Worm (Caenorhabditis elegans) whole organism, late embryonic: ENCODE measurements around the gene flp-19.

Source experiments
- ama-1 ChIP-seq: fragments of 150-350 bp; optimal IDR thresholded peaks from 2 replicates; lab custom pipeline; 2014
- ceh-14 ChIP-seq: sonication (generic microtip); optimal IDR thresholded peaks from 2 replicates; lab custom pipeline; 2016; ENCODE audit warnings: missing genotype, missing genetic modification characterization, missing compliant biosample characterization
- ceh-19 ChIP-seq: fragments of 200-800 bp; sonication (Bioruptor generic); optimal IDR thresholded peaks from 2 replicates; lab custom pipeline; 2018; ENCODE audit warnings: mild to moderate bottlenecking, missing genetic modification characterization, missing compliant biosample characterization
- ceh-30 ChIP-seq: fragments of 150-350 bp; optimal IDR thresholded peaks from 2 replicates; lab custom pipeline; 2014; ENCODE audit warnings: missing biosample characterization, missing genetic modification characterization
- fkh-10 ChIP-seq: fragments of 150-350 bp; optimal IDR thresholded peaks from 2 replicates; lab custom pipeline; 2014; ENCODE audit warnings: missing biosample characterization, missing genetic modification reagents, missing genetic modification characterization
- nfya-1 ChIP-seq: sonication (generic microtip); optimal IDR thresholded peaks from 2 replicates; lab custom pipeline; 2017; ENCODE audit warnings: missing genetic modification characterization, mild to moderate bottlenecking, missing compliant biosample characterization, antibody characterized with exemption, moderate library complexity
- npax-4 ChIP-seq: sonication (generic microtip); optimal IDR thresholded peaks from 2 replicates; lab custom pipeline; 2016; ENCODE audit warnings: missing genetic modification characterization, missing compliant biosample characterization
- pqm-1 ChIP-seq: sonication (generic microtip); optimal IDR thresholded peaks from 2 replicates; lab custom pipeline; 2016; ENCODE audit warnings: missing genetic modification characterization, missing compliant biosample characterization
- ttx-3 ChIP-seq: sonication (generic microtip); optimal IDR thresholded peaks from 2 replicates; lab custom pipeline; 2016; ENCODE audit warnings: missing genetic modification reagents, missing genetic modification characterization, missing compliant biosample characterization

DNA sequence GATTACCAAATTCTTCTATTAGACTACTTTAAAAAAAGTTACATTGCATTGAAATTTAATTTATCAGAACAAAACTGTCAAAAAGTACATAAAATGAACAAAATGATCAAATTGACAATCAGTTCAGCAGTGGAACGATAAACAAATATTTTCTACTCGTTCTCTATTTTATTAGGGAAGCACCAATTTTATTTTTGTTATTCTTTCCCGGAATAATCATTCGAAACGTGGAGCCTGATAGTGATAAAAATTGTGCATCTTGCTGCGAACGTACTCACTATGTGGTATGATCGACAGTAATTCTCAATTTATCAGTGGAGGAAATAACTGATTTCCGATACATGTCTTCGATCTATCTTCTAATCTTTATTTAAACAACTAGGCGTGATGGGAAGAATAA lies 27.4 kb downstream of the flp-19 start:
- no peak for TF ChIP-seq ama-1 (lab: Kevin White, UChicago)
- no peak for TF ChIP-seq nfya-1 (tag; lab: Kevin White, UChicago)
- no peak for TF ChIP-seq ceh-19
- no peak for TF ChIP-seq ttx-3
- TF ChIP-seq fkh-10 (GFP tag; lab: Kevin White, UChicago) = no peak
- TF ChIP-seq ceh-30 (tag; lab: Kevin White, UChicago) = no peak
- TF ChIP-seq ceh-14 (tag; lab: Kevin White, UChicago) = no peak
- TF ChIP-seq npax-4 = no peak
- TF ChIP-seq pqm-1 (tag; lab: Kevin White, UChicago) = no peak
